Worm (Caenorhabditis elegans): ENCODE data around the gene tag-335.

ce11 chrIV:12252579-12252978, 25.8 kb downstream of the tag-335 start, which contains the start of gene dnj-26:
- TF ChIP-seq snpc-4 (tag; optimal IDR thresholded peaks at IDR 0.05) (no peak), aly-2 (tag; optimal IDR thresholded peaks at IDR 0.05) (no peak), nhr-237 (tag; optimal IDR thresholded peaks at IDR 0.05) (no peak), nhr-21 (tag; optimal IDR thresholded peaks at IDR 0.05) (no peak), unc-62 (GFP tag; optimal IDR thresholded peaks at IDR 0.05) (no peak), zag-1 (tag; optimal IDR thresholded peaks at IDR 0.05) (no peak), nhr-6 (tag; optimal IDR thresholded peaks at IDR 0.05) (no peak)

Data from whole organism, L2 larva.